Worm (Caenorhabditis elegans) whole organism, late embryonic: Measurements from ENCODE around the gene rpl-23.

Experiments
- F13H6.1 ChIP-seq: sonication (generic microtip); optimal IDR thresholded peaks from 2 replicates; lab custom pipeline; 2016; ENCODE audit warnings: missing genetic modification characterization, missing compliant biosample characterization
- K09A11.1 ChIP-seq: sonication (generic microtip); optimal IDR thresholded peaks from 2 replicates; lab custom pipeline; 2017; ENCODE audit warnings: antibody characterized with exemption, mild to moderate bottlenecking, missing genetic modification characterization, missing compliant biosample characterization; ENCODE audit not compliant: insufficient read depth
- T23F11.4 ChIP-seq: fragments of 200-800 bp; sonication (Bioruptor generic); optimal IDR thresholded peaks from 2 replicates; lab custom pipeline; 2018; ENCODE audit warnings: mild to moderate bottlenecking, missing genetic modification characterization, missing compliant biosample characterization
- ahr-1 ChIP-seq: sonication (generic microtip); optimal IDR thresholded peaks from 2 replicates; lab custom pipeline; 2016; ENCODE audit warnings: missing genetic modification characterization, missing compliant biosample characterization
- ceh-30 ChIP-seq: fragments of 150-350 bp; optimal IDR thresholded peaks from 2 replicates; lab custom pipeline; 2014; ENCODE audit warnings: missing biosample characterization, missing genetic modification characterization
- ceh-31 ChIP-seq: sonication (generic microtip); optimal IDR thresholded peaks from 2 replicates; lab custom pipeline; 2016; ENCODE audit warnings: missing genetic modification characterization, missing compliant biosample characterization
- ceh-34 ChIP-seq: sonication (generic microtip); optimal IDR thresholded peaks from 2 replicates; lab custom pipeline; 2016; ENCODE audit warnings: mild to moderate bottlenecking, missing genetic modification characterization, missing compliant biosample characterization
- ceh-45 ChIP-seq: fragments of 200-800 bp; sonication (Bioruptor generic); IDR thresholded peaks from 2 replicates; pipeline ENCODE4 v1.3.6; 2022; ENCODE audit warnings: missing genetic modification reagents, missing genetic modification characterization, missing compliant biosample characterization
- ceh-48 ChIP-seq: sonication (generic microtip); optimal IDR thresholded peaks from 2 replicates; lab custom pipeline; 2016; ENCODE audit warnings: missing genetic modification characterization, inconsistent platforms, missing compliant biosample characterization
- ceh-9 ChIP-seq: sonication (generic microtip); optimal IDR thresholded peaks from 2 replicates; lab custom pipeline; 2016; ENCODE audit warnings: mild to moderate bottlenecking, missing genetic modification characterization, inconsistent platforms, missing compliant biosample characterization
- dve-1 ChIP-seq: sonication (generic microtip); optimal IDR thresholded peaks from 2 replicates; lab custom pipeline; 2017; ENCODE audit warnings: antibody characterized with exemption, mild to moderate bottlenecking, missing genetic modification characterization, missing compliant biosample characterization
- elt-2 ChIP-seq: sonication (generic microtip); optimal IDR thresholded peaks from 2 replicates; lab custom pipeline; 2016; ENCODE audit warnings: missing genetic modification reagents, missing genetic modification characterization, missing compliant biosample characterization
- elt-4 ChIP-seq: sonication (generic microtip); optimal IDR thresholded peaks from 2 replicates; lab custom pipeline; 2016; ENCODE audit warnings: missing genetic modification characterization, missing compliant biosample characterization
- ets-4 ChIP-seq: sonication (generic microtip); optimal IDR thresholded peaks from 2 replicates; lab custom pipeline; 2016; ENCODE audit warnings: missing genetic modification characterization, missing compliant biosample characterization
- eyg-1 ChIP-seq: sonication (generic microtip); optimal IDR thresholded peaks from 2 replicates; lab custom pipeline; 2016; ENCODE audit warnings: missing genotype, missing genetic modification characterization, missing compliant biosample characterization
- fkh-6 ChIP-seq: sonication (generic microtip); optimal IDR thresholded peaks from 2 replicates; lab custom pipeline; 2016; ENCODE audit warnings: missing genetic modification characterization, missing compliant biosample characterization
- mec-3 ChIP-seq: sonication (generic microtip); optimal IDR thresholded peaks from 2 replicates; lab custom pipeline; 2016; ENCODE audit warnings: borderline replicate concordance, missing genetic modification characterization, missing compliant biosample characterization
- nfya-1 ChIP-seq: sonication (generic microtip); optimal IDR thresholded peaks from 2 replicates; lab custom pipeline; 2017; ENCODE audit warnings: missing genetic modification characterization, mild to moderate bottlenecking, missing compliant biosample characterization, antibody characterized with exemption, moderate library complexity
- npax-4 ChIP-seq: sonication (generic microtip); optimal IDR thresholded peaks from 2 replicates; lab custom pipeline; 2016; ENCODE audit warnings: missing genetic modification characterization, missing compliant biosample characterization
- pat-9 ChIP-seq: fragments of 200-800 bp; sonication (Bioruptor generic); optimal IDR thresholded peaks from 2 replicates; lab custom pipeline; 2018; ENCODE audit warnings: mild to moderate bottlenecking, missing genetic modification characterization, moderate library complexity, missing compliant biosample characterization
- pax-1 ChIP-seq: fragments of 150-350 bp; optimal IDR thresholded peaks from 2 replicates; lab custom pipeline; 2014; ENCODE audit warnings: missing biosample characterization, missing genetic modification characterization
- pha-2 ChIP-seq: sonication (generic microtip); optimal IDR thresholded peaks from 2 replicates; lab custom pipeline; 2017; ENCODE audit warnings: mild to moderate bottlenecking, missing genetic modification characterization, missing compliant biosample characterization
- pha-4 ChIP-seq: fragments of 150-350 bp; optimal IDR thresholded peaks from 2 replicates; lab custom pipeline; 2018; ENCODE audit warnings: missing biosample characterization, missing genetic modification reagents, missing genetic modification characterization
- pqm-1 ChIP-seq: sonication (generic microtip); optimal IDR thresholded peaks from 2 replicates; lab custom pipeline; 2016; ENCODE audit warnings: missing genetic modification characterization, missing compliant biosample characterization
- pros-1 ChIP-seq: fragments of 150-350 bp; optimal IDR thresholded peaks from 2 replicates; lab custom pipeline; 2014; ENCODE audit warnings: missing biosample characterization, missing genetic modification reagents, missing genetic modification characterization
- rnt-1 ChIP-seq: sonication (generic microtip); optimal IDR thresholded peaks from 2 replicates; lab custom pipeline; 2016; ENCODE audit warnings: missing genetic modification characterization, missing compliant biosample characterization
- sox-2 ChIP-seq: fragments of 200-800 bp; sonication (Bioruptor generic); IDR thresholded peaks from 2 replicates; pipeline ENCODE4 v1.3.6; 2022; ENCODE audit warnings: missing genetic modification reagents, missing genetic modification characterization, missing compliant biosample characterization
- syd-9 ChIP-seq: sonication (generic microtip); optimal IDR thresholded peaks from 2 replicates; lab custom pipeline; 2016; ENCODE audit warnings: mild to moderate bottlenecking, missing genetic modification characterization, moderate library complexity, missing compliant biosample characterization
- unc-3 ChIP-seq, 2 experiments: fragments of 200-800 bp in 1 of 2; sonication (Bioruptor generic) in 1 of 2; sonication (generic microtip) in 1 of 2; conservative IDR thresholded peaks in 1 of 2; optimal IDR thresholded peaks in 1 of 2; 2 replicates each; pipeline versions ENCODE4 v1.3.6 to Lab custom; 2016 to 2022; ENCODE audit warnings: missing compliant biosample characterization in 2 of 2, missing genetic modification characterization in 2 of 2, missing genetic modification reagents in 1 of 2
- unc-86 ChIP-seq: sonication (generic microtip); optimal IDR thresholded peaks from 2 replicates; lab custom pipeline; 2016; ENCODE audit warnings: missing genetic modification characterization, missing compliant biosample characterization
- ztf-16 ChIP-seq: sonication (generic microtip); optimal IDR thresholded peaks from 2 replicates; lab custom pipeline; 2017; ENCODE audit warnings: missing genetic modification characterization, missing compliant biosample characterization

The rpl-23 gene

DNA sequence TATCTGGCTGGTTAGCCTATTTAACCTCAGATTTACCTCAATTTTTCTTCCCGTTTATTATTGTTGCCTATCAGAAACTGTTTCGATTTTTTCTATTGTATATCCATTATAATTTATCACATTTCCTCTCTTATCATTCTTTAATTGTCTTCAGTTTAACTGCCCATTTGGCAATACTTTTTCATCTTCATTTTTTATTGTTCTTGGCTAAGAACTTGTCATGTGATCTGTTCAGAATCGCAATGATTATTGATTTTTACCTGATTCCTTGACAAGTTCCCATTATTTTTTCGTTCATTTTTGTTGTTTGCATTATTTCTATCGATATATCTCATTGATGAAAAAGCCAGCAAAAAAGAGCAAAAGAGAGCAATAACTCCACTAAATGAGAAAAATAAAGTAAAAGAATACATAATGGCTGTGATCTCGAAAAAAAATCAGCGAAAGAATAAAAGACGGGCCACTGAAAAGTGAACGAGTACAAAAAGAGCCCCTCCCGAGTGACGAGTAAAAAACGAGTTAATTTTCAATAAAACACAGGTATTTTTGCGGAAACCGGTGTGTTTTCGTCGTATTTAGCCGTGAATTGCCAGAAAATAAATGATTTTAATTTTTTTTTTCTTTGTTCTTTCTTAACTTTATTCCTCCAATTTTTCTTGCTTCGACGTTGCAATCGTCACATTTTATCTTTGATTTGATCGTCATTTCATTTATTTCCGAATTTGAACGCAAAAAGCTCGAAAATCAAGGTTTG is 8.5 kb upstream of the rpl-23 start, which contains the start of gene arf-1:
Gene arf-1, plus strand, starts transcription at position 657 of the 754 bp plus-strand sequence.
- TF ChIP-seq ceh-48 (tag; lab: Kevin White, UChicago) (no peak), elt-4 (tag; lab: Kevin White, UChicago) (no peak), pha-2 (tag; lab: Kevin White, UChicago) (no peak), npax-4 (no peak), fkh-6 (tag; lab: Kevin White, UChicago) (no peak), pros-1 (no peak), T23F11.4 (no peak), pha-4 (no peak), unc-86 (tag; lab: Kevin White, UChicago) (no peak), ceh-30 (tag; lab: Kevin White, UChicago) (no peak), sox-2 (GFP tag; lab: Robert Waterston, UW) (no peak), ceh-9 (no peak)

DNA sequence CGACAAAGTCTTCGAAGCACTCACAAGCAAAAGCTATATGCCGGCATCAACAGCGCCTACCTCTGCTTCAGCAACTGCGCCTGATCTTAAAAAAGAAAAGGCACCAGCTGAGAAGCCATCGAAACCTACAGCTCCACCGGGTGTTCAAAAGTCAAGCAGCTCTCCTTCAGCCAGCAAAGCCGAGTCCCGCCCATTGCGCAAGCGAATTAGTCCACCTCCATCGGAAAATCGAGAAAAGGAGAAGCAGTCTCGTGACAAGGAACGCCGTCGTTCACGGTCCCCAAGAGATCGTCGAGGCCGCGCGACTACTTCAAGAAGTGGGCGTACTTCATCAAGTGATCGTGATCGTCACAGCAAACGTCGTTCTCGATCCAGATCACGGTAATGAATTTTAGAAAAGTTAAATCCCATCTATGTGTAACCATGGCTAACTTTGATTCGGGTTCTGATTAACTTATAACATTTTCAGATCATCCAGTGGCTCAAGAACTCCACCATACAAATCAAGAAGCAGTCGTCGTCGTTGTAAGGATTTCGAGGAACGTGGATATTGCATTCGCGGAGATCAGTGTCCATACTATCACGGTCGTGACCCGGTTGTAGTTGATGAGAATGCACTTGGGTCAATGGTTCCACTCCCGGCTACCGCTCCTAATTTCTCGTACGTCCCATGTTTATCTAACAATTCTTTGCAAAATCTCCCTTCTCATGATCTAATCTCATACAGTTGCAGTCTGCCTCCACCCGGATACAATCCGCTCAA is 6.1 kb upstream of the rpl-23 start:
- TF ChIP-seq unc-3 (GFP tag; conservative IDR thresholded peaks at IDR 0.05; lab: Robert Waterston, UW) = no peak
- no peak for TF ChIP-seq unc-3 (tag; optimal IDR thresholded peaks at IDR 0.05; lab: Kevin White, UChicago)
- TF ChIP-seq ceh-30 (tag; lab: Kevin White, UChicago) = no peak
- no peak for TF ChIP-seq ztf-16 (tag; lab: Kevin White, UChicago)
- TF ChIP-seq pax-1 (tag; lab: Kevin White, UChicago) = no peak
- TF ChIP-seq K09A11.1 (tag; lab: Kevin White, UChicago) = no peak
- TF ChIP-seq dve-1 (tag; lab: Kevin White, UChicago) = no peak
- no peak for TF ChIP-seq ceh-31 (tag; lab: Kevin White, UChicago)
- no peak for TF ChIP-seq mec-3 (tag; lab: Kevin White, UChicago)
- TF ChIP-seq T23F11.4 = no peak
- TF ChIP-seq ahr-1 (tag; lab: Kevin White, UChicago) = no peak

DNA sequence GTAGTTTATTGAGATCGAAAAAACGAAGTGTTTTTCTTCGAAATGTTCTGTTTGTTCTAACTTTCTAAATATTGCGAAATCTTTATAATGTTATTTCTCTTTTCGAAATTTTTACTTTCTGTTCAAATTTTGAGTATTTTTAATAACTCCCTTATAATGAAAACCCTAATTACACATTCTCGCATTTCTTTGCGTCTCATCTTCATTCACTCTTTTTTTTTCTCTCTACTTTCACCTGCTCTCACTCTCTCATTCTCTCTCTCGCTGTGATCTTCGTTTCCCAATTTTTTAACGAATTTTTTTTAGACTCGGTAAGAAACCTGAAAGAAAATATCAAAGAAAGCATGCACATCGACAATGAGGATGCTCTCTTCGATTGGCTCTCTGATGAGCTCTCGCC is 5.3 kb upstream of the rpl-23 start, which contains the start of gene rbm-26:
Gene rbm-26, plus strand, starts transcription at position 301 of the 400 bp plus-strand sequence.
- TF ChIP-seq syd-9 (tag; lab: Kevin White, UChicago) (no peak), ceh-30 (tag; lab: Kevin White, UChicago) (no peak)

DNA sequence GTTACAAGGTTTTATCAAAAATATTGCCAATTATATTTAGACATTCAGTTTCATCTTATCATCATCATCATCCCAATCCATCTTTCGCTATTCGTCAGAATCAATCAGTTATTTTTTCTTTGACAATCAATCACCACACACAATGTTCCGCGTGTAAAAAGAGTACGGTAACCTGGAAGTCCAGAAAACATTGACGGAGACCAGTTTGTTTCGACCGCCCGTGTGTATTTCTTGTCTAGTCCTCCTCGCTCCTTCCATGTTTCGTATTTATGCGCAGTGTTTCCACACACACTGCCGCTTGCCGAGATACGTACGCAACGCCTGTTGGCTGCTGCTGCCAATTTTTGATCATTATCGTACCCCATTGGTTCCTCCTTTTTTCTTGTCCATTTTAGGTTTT is 4.7 kb upstream of the rpl-23 start:
- TF ChIP-seq elt-2 (tag; lab: Kevin White, UChicago) = peak; percentile 42
- peak; percentile 70 for TF ChIP-seq ets-4 (tag; lab: Kevin White, UChicago)
- peak; percentile 68 for TF ChIP-seq nfya-1
- TF ChIP-seq pqm-1 (tag; lab: Kevin White, UChicago) = no peak

DNA sequence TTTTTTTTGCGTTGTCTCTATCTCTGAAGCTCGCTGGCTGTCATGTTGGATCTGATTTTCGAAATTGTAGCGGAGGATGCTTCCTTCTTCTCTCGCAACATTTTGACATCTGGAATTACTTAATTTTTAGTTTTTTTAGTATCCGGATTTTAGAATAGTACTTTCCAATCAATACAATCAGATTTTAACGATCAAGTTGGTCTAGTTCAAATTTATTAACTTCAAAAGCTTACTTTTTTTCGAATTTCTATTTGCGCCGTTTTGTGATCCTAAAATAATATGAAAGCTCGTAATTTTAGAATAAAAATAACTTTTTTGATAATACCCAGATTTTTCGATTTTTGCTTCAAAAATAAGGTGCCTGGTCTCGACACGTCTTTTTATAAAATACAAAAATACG is 4.1 kb upstream of the rpl-23 start, which contains the start of gene B0336.12:
Gene B0336.12, minus strand, starts transcription at position 101 of the 400 bp plus-strand sequence.
- TF ChIP-seq pax-1 (tag; lab: Kevin White, UChicago) (no peak), sox-2 (GFP tag; lab: Robert Waterston, UW) (no peak), F13H6.1 (no peak), elt-4 (tag; lab: Kevin White, UChicago) (no peak), pat-9 (tag; lab: Kevin White, UChicago) (no peak), eyg-1 (no peak), syd-9 (tag; lab: Kevin White, UChicago) (no peak), ceh-45 (GFP tag; lab: Robert Waterston, UW) (no peak), ceh-9 (no peak), unc-3 (GFP tag; conservative IDR thresholded peaks at IDR 0.05; lab: Robert Waterston, UW) (no peak), unc-3 (tag; optimal IDR thresholded peaks at IDR 0.05; lab: Kevin White, UChicago) (no peak), ceh-34 (no peak), rnt-1 (tag; lab: Kevin White, UChicago) (no peak)
